Worm (Caenorhabditis elegans) whole organism, young adult: ENCODE measurements around the gene C09F12.3.

Experiments
- B0336.3 ChIP-seq: fragments of 200-800 bp; sonication (Bioruptor generic); IDR thresholded peaks from 2 replicates; pipeline ENCODE4 v1.3.6; 2022; ENCODE audit warnings: missing genetic modification characterization, missing compliant biosample characterization
- C17E4.6 ChIP-seq: fragments of 200-800 bp; sonication (Bioruptor generic); IDR thresholded peaks from 2 replicates; pipeline ENCODE4 v1.3.6; 2022; ENCODE audit warnings: missing genetic modification reagents, missing genetic modification characterization, missing compliant biosample characterization
- F49E8.2 ChIP-seq: sonication (generic microtip); optimal IDR thresholded peaks from 3 replicates; lab custom pipeline; 2017; ENCODE audit warnings: missing genetic modification characterization, mild to moderate bottlenecking, missing compliant biosample characterization, antibody characterized with exemption, moderate library complexity; ENCODE audit not compliant: insufficient read depth
- F55B11.4 ChIP-seq: sonication (generic microtip); optimal IDR thresholded peaks from 2 replicates; lab custom pipeline; 2016; ENCODE audit warnings: missing compliant biosample characterization, missing genetic modification characterization, borderline replicate concordance; ENCODE audit not compliant: insufficient read depth
- F57A8.1 ChIP-seq: fragments of 200-800 bp; sonication (Bioruptor generic); optimal IDR thresholded peaks from 2 replicates; lab custom pipeline; 2018; ENCODE audit warnings: mild to moderate bottlenecking, missing genetic modification characterization, moderate library complexity, missing compliant biosample characterization
- Y56A3A.18 ChIP-seq: fragments of 200-800 bp; sonication (Bioruptor generic); IDR thresholded peaks from 2 replicates; pipeline ENCODE4 v1.3.6; 2022; ENCODE audit warnings: missing genetic modification reagents, missing genetic modification characterization, missing compliant biosample characterization
- Y67H2A.10 ChIP-seq: fragments of 200-800 bp; sonication (Bioruptor generic); conservative IDR thresholded peaks from 2 replicates; pipeline ENCODE4 v1.3.6; 2022; ENCODE audit warnings: missing genetic modification reagents, missing genetic modification characterization, missing compliant biosample characterization
- Y79H2A.3 ChIP-seq: fragments of 200-800 bp; sonication (Bioruptor generic); conservative IDR thresholded peaks from 2 replicates; pipeline ENCODE4 v1.3.6; 2022; ENCODE audit warnings: missing genetic modification reagents, missing genetic modification characterization, missing compliant biosample characterization
- ZK185.1 ChIP-seq: sonication (generic microtip); optimal IDR thresholded peaks from 2 replicates; lab custom pipeline; 2016; ENCODE audit warnings: mild to moderate bottlenecking, missing genetic modification characterization, missing compliant biosample characterization; ENCODE audit not compliant: poor library complexity, severe bottlenecking
- akir-1 ChIP-seq: fragments of 200-800 bp; sonication (Bioruptor generic); optimal IDR thresholded peaks from 2 replicates; lab custom pipeline; 2018; ENCODE audit warnings: mild to moderate bottlenecking, missing genetic modification characterization, moderate library complexity, missing compliant biosample characterization
- aptf-3 ChIP-seq: fragments of 200-800 bp; sonication (Bioruptor generic); IDR thresholded peaks from 2 replicates; pipeline ENCODE4 v1.3.6; 2022; ENCODE audit warnings: missing genetic modification characterization, missing compliant biosample characterization
- athp-1 ChIP-seq: sonication (generic microtip); optimal IDR thresholded peaks from 2 replicates; lab custom pipeline; 2017; ENCODE audit warnings: mild to moderate bottlenecking, missing genetic modification characterization, missing compliant biosample characterization
- attf-3 ChIP-seq: fragments of 200-800 bp; sonication (Bioruptor generic); conservative IDR thresholded peaks from 2 replicates; pipeline ENCODE4 v1.3.6; 2022; ENCODE audit warnings: missing genetic modification reagents, missing genetic modification characterization, missing compliant biosample characterization
- attf-5 ChIP-seq: fragments of 200-800 bp; sonication (Bioruptor generic); optimal IDR thresholded peaks from 2 replicates; lab custom pipeline; 2018; ENCODE audit warnings: mild to moderate bottlenecking, missing genetic modification characterization, missing compliant biosample characterization
- cebp-2 ChIP-seq: fragments of 200-800 bp; sonication (Bioruptor generic); IDR thresholded peaks from 2 replicates; pipeline ENCODE4 v1.3.6; 2022; ENCODE audit warnings: missing genetic modification characterization, missing compliant biosample characterization
- chd-7 ChIP-seq: sonication (generic microtip); optimal IDR thresholded peaks from 2 replicates; lab custom pipeline; 2016; ENCODE audit warnings: mild to moderate bottlenecking, missing genetic modification characterization, moderate library complexity, missing compliant biosample characterization
- dox-1 ChIP-seq: fragments of 200-800 bp; sonication (Bioruptor generic); IDR thresholded peaks from 2 replicates; pipeline ENCODE4 v1.3.6; 2022; ENCODE audit warnings: missing genetic modification reagents, missing genetic modification characterization, missing compliant biosample characterization
- dpff-1 ChIP-seq: sonication (generic microtip); optimal IDR thresholded peaks from 2 replicates; lab custom pipeline; 2017; ENCODE audit warnings: mild to moderate bottlenecking, missing genetic modification characterization, missing compliant biosample characterization
- dpl-1 ChIP-seq: fragments of 150-350 bp; optimal IDR thresholded peaks from 2 replicates; lab custom pipeline; 2014; ENCODE audit warnings: missing biosample characterization, missing genetic modification reagents, missing genetic modification characterization
- egl-18 ChIP-seq: fragments of 200-800 bp; sonication (Bioruptor generic); IDR thresholded peaks from 2 replicates; pipeline ENCODE4 v1.3.6; 2022; ENCODE audit warnings: missing genetic modification reagents, missing genetic modification characterization, missing compliant biosample characterization
- egl-44 ChIP-seq: fragments of 200-800 bp; sonication (Bioruptor generic); IDR thresholded peaks from 2 replicates; pipeline ENCODE4 v1.3.6; 2022; ENCODE audit warnings: missing genetic modification reagents, missing genetic modification characterization, missing compliant biosample characterization
- ets-4 ChIP-seq: fragments of 200-800 bp; sonication (Bioruptor generic); optimal IDR thresholded peaks from 2 replicates; lab custom pipeline; 2018; ENCODE audit warnings: mild to moderate bottlenecking, missing genetic modification characterization, missing compliant biosample characterization
- gei-17 ChIP-seq: fragments of 200-800 bp; sonication (Bioruptor generic); optimal IDR thresholded peaks from 2 replicates; lab custom pipeline; 2018; ENCODE audit warnings: mild to moderate bottlenecking, missing genetic modification characterization, missing compliant biosample characterization
- hsf-1 ChIP-seq: fragments of 200-800 bp; sonication (Bioruptor generic); IDR thresholded peaks from 2 replicates; pipeline ENCODE4 v1.3.6; 2022; ENCODE audit warnings: missing genetic modification reagents, missing genetic modification characterization, missing compliant biosample characterization
- lin-54 ChIP-seq: fragments of 200-800 bp; sonication (Bioruptor generic); optimal IDR thresholded peaks from 2 replicates; lab custom pipeline; 2018; ENCODE audit warnings: mild to moderate bottlenecking, missing genetic modification characterization, missing compliant biosample characterization
- mcd-1 ChIP-seq: fragments of 200-800 bp; sonication (Bioruptor generic); IDR thresholded peaks from 2 replicates; pipeline ENCODE4 v1.3.6; 2022; ENCODE audit warnings: missing genetic modification reagents, missing genetic modification characterization, missing compliant biosample characterization
- mxl-1 ChIP-seq: sonication (generic microtip); optimal IDR thresholded peaks from 2 replicates; lab custom pipeline; 2016; ENCODE audit warnings: missing genetic modification characterization, missing compliant biosample characterization
- nhr-179 ChIP-seq: sonication (generic microtip); optimal IDR thresholded peaks from 2 replicates; lab custom pipeline; 2016; ENCODE audit warnings: mild to moderate bottlenecking, missing genetic modification characterization, missing compliant biosample characterization
- nhr-80 ChIP-seq: sonication (generic microtip); optimal IDR thresholded peaks from 2 replicates; lab custom pipeline; 2016; ENCODE audit warnings: missing genetic modification characterization, missing compliant biosample characterization
- snpc-4 ChIP-seq, 5 experiments: fragments of 150-350 bp in 1 of 5; sonication (generic microtip) in 4 of 5; optimal IDR thresholded peaks; 2 replicates each; lab custom pipeline; 2014 to 2018; ENCODE audit warnings: missing genetic modification characterization in 5 of 5, missing biosample characterization in 3 of 5, antibody characterized with exemption in 2 of 5, mild to moderate bottlenecking in 2 of 5, missing compliant biosample characterization in 2 of 5, missing genotype in 2 of 5, moderate library complexity in 2 of 5, missing genetic modification reagents in 1 of 5
- somi-1 ChIP-seq: fragments of 200-800 bp; sonication (Bioruptor generic); optimal IDR thresholded peaks from 2 replicates; lab custom pipeline; 2018; ENCODE audit warnings: mild to moderate bottlenecking, missing genetic modification characterization, missing compliant biosample characterization
- unc-62 ChIP-seq: fragments of 150-350 bp; optimal IDR thresholded peaks from 2 replicates; lab custom pipeline; 2014; ENCODE audit warnings: missing biosample characterization, missing genetic modification reagents, missing genetic modification characterization
- ztf-25 ChIP-seq: fragments of 200-800 bp; sonication (Bioruptor generic); IDR thresholded peaks from 2 replicates; pipeline ENCODE4 v1.3.6; 2022; ENCODE audit warnings: missing genetic modification reagents, missing genetic modification characterization, missing compliant biosample characterization
- ztf-3 ChIP-seq: fragments of 200-800 bp; sonication (Bioruptor generic); optimal IDR thresholded peaks from 2 replicates; lab custom pipeline; 2018; ENCODE audit warnings: mild to moderate bottlenecking, missing genetic modification characterization, missing compliant biosample characterization
- ztf-6 ChIP-seq: fragments of 200-800 bp; sonication (Bioruptor generic); IDR thresholded peaks from 2 replicates; pipeline ENCODE4 v1.3.6; 2022; ENCODE audit warnings: missing genetic modification reagents, missing genetic modification characterization, missing compliant biosample characterization

Gene C09F12.3

DNA sequence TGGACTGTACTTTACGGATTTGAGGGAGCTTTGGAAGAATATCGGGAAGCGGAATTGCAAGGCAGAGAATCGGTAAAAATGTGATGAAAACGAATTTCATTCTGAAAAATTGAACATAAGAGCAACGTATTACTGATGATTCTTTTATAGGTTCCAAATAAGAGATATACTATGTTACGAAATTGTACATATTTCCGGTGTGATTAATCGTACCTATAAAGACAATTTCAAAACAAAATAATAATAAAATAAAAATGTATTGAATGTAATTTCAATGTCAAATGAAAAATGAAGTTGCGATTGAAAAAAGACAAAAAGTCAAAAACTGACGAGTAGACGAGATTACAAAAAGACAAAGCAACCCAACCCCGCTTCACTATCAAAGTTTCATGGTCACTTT, 33.7 kb downstream of the C09F12.3 start, which contains the start of gene ttr-31:
TSS of gene ttr-31 (minus strand) at position 101 of the 400 bp plus-strand sequence.
- TF ChIP-seq gei-17 (GFP tag; lab: Kevin White, UChicago), result no peak
- no peak for TF ChIP-seq cebp-2 (GFP tag; lab: Robert Waterston, UW)
- TF ChIP-seq hsf-1 (GFP tag; lab: Robert Waterston, UW), result no peak
- TF ChIP-seq egl-18 (GFP tag; lab: Robert Waterston, UW), result no peak
- no peak for TF ChIP-seq snpc-4 (GFP tag; optimal IDR thresholded peaks at IDR 0.05; lab: Kevin White, UChicago)
- TF ChIP-seq snpc-4 (tag; optimal IDR thresholded peaks at IDR 0.05; lab: Kevin White, UChicago), result no peak
- no peak for TF ChIP-seq chd-7 (tag; lab: Kevin White, UChicago)
- no peak for TF ChIP-seq C17E4.6 (GFP tag; lab: Robert Waterston, UW)
- no peak for TF ChIP-seq Y56A3A.18 (GFP tag; lab: Robert Waterston, UW)
- TF ChIP-seq akir-1 (GFP tag; lab: Kevin White, UChicago), result no peak
- no peak for TF ChIP-seq attf-3 (GFP tag; lab: Robert Waterston, UW)
- TF ChIP-seq somi-1, result no peak
- TF ChIP-seq F57A8.1 (GFP tag; lab: Kevin White, UChicago), result no peak
- no peak for TF ChIP-seq dpff-1 (tag; lab: Kevin White, UChicago)
- no peak for TF ChIP-seq athp-1 (tag; lab: Kevin White, UChicago)
- no peak for TF ChIP-seq ZK185.1 (tag; lab: Kevin White, UChicago)
- no peak for TF ChIP-seq dpl-1 (GFP tag; lab: Kevin White, UChicago)

DNA sequence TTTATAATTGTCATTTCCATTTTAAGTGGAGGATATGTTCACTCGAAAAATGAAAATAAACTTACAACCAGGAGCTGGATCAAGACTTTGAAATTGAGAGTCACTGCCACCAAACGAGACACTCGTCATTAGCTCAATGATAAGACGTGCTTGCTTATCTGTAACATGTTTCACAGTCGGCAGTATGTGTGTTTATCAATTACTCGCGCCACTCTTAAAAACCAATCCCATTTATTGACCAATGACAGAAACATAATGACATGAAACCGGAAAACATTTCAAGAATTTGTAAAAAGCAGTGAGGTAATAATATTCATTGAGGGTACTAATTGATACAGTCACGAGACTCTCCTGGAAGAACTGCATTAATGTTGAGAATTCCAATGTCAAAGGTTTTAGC, 34.6 kb downstream of the C09F12.3 start, which contains the start of gene del-5:
TSS of gene del-5 (minus strand) at position 130 of the 400 bp plus-strand sequence.
- TF ChIP-seq nhr-80 (tag; lab: Kevin White, UChicago), result peak; percentile 58
- no peak for TF ChIP-seq ztf-6 (GFP tag; lab: Robert Waterston, UW)
- no peak for TF ChIP-seq mcd-1 (GFP tag; lab: Robert Waterston, UW)
- TF ChIP-seq unc-62, result peak; percentile 14
- TF ChIP-seq ets-4 (GFP tag; lab: Kevin White, UChicago), result peak; percentile 73
- TF ChIP-seq mxl-1 (tag; lab: Kevin White, UChicago), result no peak

DNA sequence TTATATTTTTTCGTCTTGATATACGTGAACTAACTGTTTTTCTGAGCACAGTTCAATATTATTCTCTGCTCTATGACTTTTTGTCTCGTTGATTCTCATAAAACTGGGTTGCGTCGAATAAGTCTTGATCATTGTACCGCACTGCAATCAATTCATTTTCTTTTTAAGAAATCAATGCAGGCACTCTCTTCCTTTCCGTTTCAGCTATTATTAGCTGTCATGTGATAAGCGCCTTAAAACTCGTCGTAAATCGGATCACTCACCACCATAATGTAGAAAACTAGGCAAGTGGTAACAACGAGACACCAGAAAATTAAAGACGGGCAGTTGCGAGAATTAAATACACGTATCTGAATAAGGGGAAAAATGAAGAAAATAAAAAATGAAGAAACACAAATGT, 35.3 kb downstream of the C09F12.3 start:
- TF ChIP-seq attf-5 (GFP tag; lab: Kevin White, UChicago) (no peak), dox-1 (GFP tag; lab: Robert Waterston, UW) (no peak), ztf-25 (GFP tag; lab: Robert Waterston, UW) (no peak), ztf-3 (no peak), nhr-80 (tag; lab: Kevin White, UChicago) (peak; percentile 42)

DNA sequence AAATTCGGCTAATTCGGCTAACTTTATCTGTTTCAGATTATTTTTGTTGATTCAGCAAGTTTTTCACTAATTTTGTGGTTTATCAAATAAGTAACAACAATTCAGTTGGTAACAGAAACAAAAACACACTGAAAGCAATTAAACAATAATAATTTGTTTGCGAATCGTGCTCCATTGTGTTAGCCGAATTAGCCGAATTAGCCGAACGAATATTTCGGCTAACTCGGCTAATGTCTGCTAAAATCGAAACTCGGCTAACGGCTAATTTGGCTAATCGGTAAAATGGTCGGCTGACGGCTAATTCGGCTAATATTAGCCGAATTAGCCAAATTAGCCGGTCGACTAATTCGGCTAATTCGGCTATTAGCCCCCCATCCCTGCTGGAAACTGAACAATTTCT, 39.0 kb downstream of the C09F12.3 start:
- TF ChIP-seq akir-1 (GFP tag; lab: Kevin White, UChicago) (no peak), lin-54 (GFP tag; lab: Kevin White, UChicago) (no peak), F55B11.4 (tag; lab: Kevin White, UChicago) (no peak), nhr-179 (tag; lab: Kevin White, UChicago) (no peak), F49E8.2 (no peak), B0336.3 (GFP tag; lab: Robert Waterston, UW) (no peak), athp-1 (tag; lab: Kevin White, UChicago) (no peak)

DNA sequence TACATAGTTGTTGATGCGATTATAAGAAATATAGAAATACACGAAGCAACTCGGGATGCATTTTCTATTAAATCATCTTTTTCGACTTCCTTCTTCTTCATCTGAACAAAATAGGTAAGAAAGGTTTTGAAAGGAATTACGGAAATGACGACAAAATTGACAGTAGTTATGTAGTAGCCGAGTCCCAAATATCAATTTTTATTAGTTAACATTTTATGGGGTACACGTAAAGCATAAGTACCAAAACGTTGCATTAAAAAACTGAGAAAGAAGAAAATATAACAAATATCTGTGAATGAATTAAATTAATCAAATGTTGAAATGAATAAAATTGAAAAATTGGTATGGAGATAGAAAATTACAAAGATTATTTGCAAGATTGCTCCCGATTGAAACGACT, 40.9 kb downstream of the C09F12.3 start, which contains the start of gene col-177:
TSS of gene col-177 (minus strand) at position 101 of the 400 bp plus-strand sequence.
- no peak for TF ChIP-seq Y67H2A.10
- no peak for TF ChIP-seq dpff-1 (tag; lab: Kevin White, UChicago)
- no peak for TF ChIP-seq gei-17 (GFP tag; lab: Kevin White, UChicago)
- TF ChIP-seq Y79H2A.3, result no peak
- no peak for TF ChIP-seq egl-44 (GFP tag; lab: Robert Waterston, UW)
- TF ChIP-seq aptf-3 (GFP tag; lab: Robert Waterston, UW), result no peak
- TF ChIP-seq F49E8.2, result no peak
